Worm (Caenorhabditis elegans): ENCODE results near the gene F09E5.3.
A peak's percentile ranks its signal among the peaks of the same experiment; 100 is the strongest.

DNA sequence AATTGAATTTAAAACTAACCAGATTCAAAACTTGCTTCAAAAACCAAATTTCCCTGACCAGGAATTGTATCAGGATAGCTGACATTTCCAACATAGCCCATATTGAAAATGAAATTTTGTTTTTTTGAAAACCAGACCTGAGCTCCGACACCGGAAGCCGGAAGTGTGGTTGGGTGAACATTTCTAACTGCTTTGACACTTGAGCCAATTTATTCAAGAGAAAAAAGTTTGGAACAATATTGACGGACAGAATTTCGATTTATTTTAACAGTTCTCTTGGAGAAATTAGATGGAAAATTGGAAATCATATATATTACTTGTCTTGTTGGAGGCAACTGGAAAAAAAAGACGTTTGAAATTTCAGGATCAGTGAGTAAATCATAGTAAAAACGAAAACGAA is 13.4 kb downstream of the F09E5.3 start, which contains the start of gene ccpp-6:
- TF ChIP-seq unc-62 (GFP tag; optimal IDR thresholded peaks at IDR 0.05 in 1 of 2) (no peak), unc-62 (tag; optimal IDR thresholded peaks at IDR 0.05) (no peak), nhr-25 (tag; optimal IDR thresholded peaks at IDR 0.05; ENCODE audit: borderline replicate concordance, insufficient read depth) (no peak), madf-9 (GFP tag; conservative IDR thresholded peaks at IDR 0.05) (no peak), spr-3 (GFP tag; optimal IDR thresholded peaks at IDR 0.05) (no peak), zip-2 (tag; optimal IDR thresholded peaks at IDR 0.05) (no peak), lin-39 (tag; optimal IDR thresholded peaks at IDR 0.05) (no peak), ZK546.5 (tag; optimal IDR thresholded peaks at IDR 0.05) (no peak), lin-1 (GFP tag; IDR thresholded peaks at IDR 0.05) (no peak), ama-1 (optimal IDR thresholded peaks at IDR 0.05) (peak; percentile 0), nhr-11 (tag; optimal IDR thresholded peaks at IDR 0.05) (no peak)
